Worm (Caenorhabditis elegans) whole organism, late embryonic: Measurements from ENCODE around the gene srx-111.

ENCODE experiments used
- ama-1 ChIP-seq: fragments of 150-350 bp; optimal IDR thresholded peaks from 2 replicates; lab custom pipeline; 2014
- pag-3 ChIP-seq: sonication (generic microtip); optimal IDR thresholded peaks from 2 replicates; lab custom pipeline; 2016; ENCODE audit warnings: missing compliant biosample characterization, missing genetic modification characterization, borderline replicate concordance

ce11 chrII:3716961-3717360 is 40.6 kb upstream of the srx-111 start, which contains the start of gene fbxc-52:
- TF ChIP-seq pag-3 (no peak), ama-1 (lab: Kevin White, UChicago) (no peak)
